Fruit fly (Drosophila melanogaster): Measurements from ENCODE around the gene in.

The in gene

dm6 chr3L:20385006-20385405 lies 18.0 kb downstream of the in start:
- TF ChIP-seq Ets98B (GFP tag; IDR thresholded peaks at IDR 0.05) = no peak
- TF ChIP-seq CG12605 (GFP tag; IDR thresholded peaks at IDR 0.05) = no peak
- no peak for TF ChIP-seq EcR (GFP tag; optimal IDR thresholded peaks at IDR 0.05)
- TF ChIP-seq Pif1B (GFP tag; optimal IDR thresholded peaks at IDR 0.05) = no peak
- TF ChIP-seq gl (tag; optimal IDR thresholded peaks at IDR 0.05) = no peak
- no peak for TF ChIP-seq Snoo (tag; optimal IDR thresholded peaks at IDR 0.05)
- no peak for TF ChIP-seq CG15710 (tag; optimal IDR thresholded peaks at IDR 0.05)
- no peak for TF ChIP-seq CG32121 (GFP tag; IDR thresholded peaks at IDR 0.05)
- no peak for TF ChIP-seq CG34367 (tag; optimal IDR thresholded peaks at IDR 0.05)
- TF ChIP-seq fd96Ca (GFP tag; IDR thresholded peaks at IDR 0.05) = no peak
- TF ChIP-seq CG4496 (GFP tag; IDR thresholded peaks at IDR 0.05) = no peak
- no peak for TF ChIP-seq CG14655 (GFP tag; optimal IDR thresholded peaks at IDR 0.05)
- TF ChIP-seq CG8301 (tag; optimal IDR thresholded peaks at IDR 0.05) = no peak
- no peak for TF ChIP-seq CG9948 (tag; optimal IDR thresholded peaks at IDR 0.05)
- TF ChIP-seq CG17806 (tag; optimal IDR thresholded peaks at IDR 0.05) = no peak
- TF ChIP-seq CG10348 (GFP tag; IDR thresholded peaks at IDR 0.05) = no peak
- no peak for TF ChIP-seq rn (GFP tag; IDR thresholded peaks at IDR 0.05)
- TF ChIP-seq Pif1A (GFP tag; optimal IDR thresholded peaks at IDR 0.05) = no peak
- TF ChIP-seq CG8159 (tag; optimal IDR thresholded peaks at IDR 0.05) = no peak

- TF ChIP-seq EcR (GFP tag; optimal IDR thresholded peaks at IDR 0.05) (peak; percentile 15), CG9948 (tag; optimal IDR thresholded peaks at IDR 0.05) (no peak), CG14655 (GFP tag; optimal IDR thresholded peaks at IDR 0.05) (no peak)
Measured at dm6 chr3L:20385408-20385807, 18.4 kb downstream of the in start.

DNA sequence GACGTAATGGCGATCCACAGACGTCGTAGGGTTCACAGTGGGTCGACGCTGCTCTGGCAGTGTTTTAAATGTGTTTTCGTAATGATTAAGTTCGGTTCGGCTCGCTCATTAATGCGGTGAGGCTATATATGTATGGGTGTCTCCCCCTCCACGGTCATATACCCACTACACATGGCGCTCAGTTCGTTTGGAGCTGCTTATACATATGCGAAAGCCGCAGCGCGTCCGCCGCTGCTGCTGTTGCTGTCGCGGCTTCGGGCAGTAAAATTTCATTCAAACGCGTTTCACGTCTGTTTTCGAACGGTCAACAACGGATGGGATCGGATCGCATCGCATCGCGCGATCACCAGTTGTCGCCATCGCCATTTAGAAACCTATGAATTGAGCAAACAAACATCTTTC lies 19.0 kb downstream of the in start:
- TF ChIP-seq CG13204 (GFP tag; optimal IDR thresholded peaks at IDR 0.05) = peak; percentile 87
- TF ChIP-seq EcR (GFP tag; optimal IDR thresholded peaks at IDR 0.05) = peak; percentile 57
- TF ChIP-seq CG10348 (GFP tag; IDR thresholded peaks at IDR 0.05) = no peak
- no peak for TF ChIP-seq Pif1B (GFP tag; optimal IDR thresholded peaks at IDR 0.05)

DNA sequence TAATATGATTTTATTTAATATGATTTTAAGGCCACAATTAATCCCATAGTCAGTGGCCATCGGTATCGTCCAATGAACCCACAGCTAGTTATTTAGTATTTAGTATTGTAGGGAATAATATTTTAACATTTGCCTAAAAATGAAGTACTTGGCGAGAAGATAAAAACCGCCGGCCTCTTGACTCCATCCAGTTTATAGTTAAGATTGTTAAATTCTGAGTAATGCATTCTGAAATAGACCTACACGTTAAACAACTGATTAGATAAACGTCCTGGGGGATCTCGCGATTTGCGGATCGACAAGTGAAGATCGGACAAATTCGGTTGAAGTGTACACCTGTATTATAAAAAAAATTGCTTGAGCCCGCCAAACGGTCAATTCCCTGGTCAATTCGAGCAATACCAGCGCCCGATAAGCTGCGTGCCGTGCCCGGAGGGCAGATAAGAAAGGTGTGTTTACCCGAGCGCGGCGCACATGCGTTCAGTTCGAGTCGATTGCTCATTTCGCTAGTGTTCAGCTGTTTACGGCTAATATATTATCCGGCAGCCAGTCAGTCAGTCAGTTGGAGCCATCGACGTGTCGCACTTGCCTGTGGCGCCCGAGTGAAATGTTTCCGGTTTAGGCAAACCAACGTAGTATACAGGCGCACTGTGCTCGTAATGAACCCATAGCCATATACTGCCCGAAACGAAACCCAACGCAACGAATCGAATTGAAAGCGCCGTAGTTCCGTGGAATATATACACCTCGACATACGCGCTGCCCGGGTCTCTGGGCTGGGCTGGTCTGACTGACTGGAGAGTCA lies 20.2 kb downstream of the in start:
- TF ChIP-seq CG32121 (GFP tag; IDR thresholded peaks at IDR 0.05) (peak; percentile 36; the same call in 1 of the 2 replicates), CG8301 (tag; optimal IDR thresholded peaks at IDR 0.05) (no peak), EcR (GFP tag; optimal IDR thresholded peaks at IDR 0.05) (peak; percentile 18)

- TF ChIP-seq CG15710 (tag; optimal IDR thresholded peaks at IDR 0.05) (no peak), CG9948 (tag; optimal IDR thresholded peaks at IDR 0.05) (no peak), CG34367 (tag; optimal IDR thresholded peaks at IDR 0.05) (no peak), Pif1A (GFP tag; optimal IDR thresholded peaks at IDR 0.05) (no peak), CG10348 (GFP tag; IDR thresholded peaks at IDR 0.05) (no peak), CG8301 (tag; optimal IDR thresholded peaks at IDR 0.05) (no peak), CG4496 (GFP tag; IDR thresholded peaks at IDR 0.05) (no peak), CG13204 (GFP tag; optimal IDR thresholded peaks at IDR 0.05) (peak; percentile 26), CG17806 (tag; optimal IDR thresholded peaks at IDR 0.05) (no peak), CG12605 (GFP tag; IDR thresholded peaks at IDR 0.05) (no peak), Snoo (tag; optimal IDR thresholded peaks at IDR 0.05) (no peak), gl (tag; optimal IDR thresholded peaks at IDR 0.05) (peak; percentile 45), EcR (GFP tag; optimal IDR thresholded peaks at IDR 0.05) (no peak), Ets98B (GFP tag; IDR thresholded peaks at IDR 0.05) (no peak)
Measured at dm6 chr3L:20387843-20388163, 20.8 kb downstream of the in start.

DNA sequence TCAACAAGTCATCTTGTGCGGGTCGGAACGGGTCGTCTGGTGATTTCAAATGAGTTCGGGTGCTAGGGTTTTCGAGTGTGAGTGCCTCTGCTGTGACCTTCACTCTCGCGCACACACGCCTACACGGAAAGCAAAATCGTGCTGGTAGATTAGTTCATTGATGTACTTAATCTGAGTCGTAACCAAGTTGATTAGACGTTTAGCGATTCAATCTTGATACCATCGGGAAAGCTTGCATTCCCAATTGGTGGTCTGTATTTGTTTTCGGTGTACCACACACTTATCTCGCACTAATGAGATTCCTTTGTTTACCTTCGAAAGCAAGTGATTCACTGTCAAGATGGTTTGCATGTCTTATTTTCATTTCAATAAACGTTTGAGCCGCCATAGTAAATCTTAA lies 22.0 kb downstream of the in start:
- TF ChIP-seq gl (tag; optimal IDR thresholded peaks at IDR 0.05) = no peak
- TF ChIP-seq CG8301 (tag; optimal IDR thresholded peaks at IDR 0.05) = no peak
- TF ChIP-seq CG4496 (GFP tag; IDR thresholded peaks at IDR 0.05) = no peak
- no peak for TF ChIP-seq CG9948 (tag; optimal IDR thresholded peaks at IDR 0.05)
- TF ChIP-seq D1 (tag; optimal IDR thresholded peaks at IDR 0.05) = no peak
- TF ChIP-seq fd96Ca (GFP tag; IDR thresholded peaks at IDR 0.05) = no peak
- no peak for TF ChIP-seq CG8159 (tag; optimal IDR thresholded peaks at IDR 0.05)
- TF ChIP-seq CG15710 (tag; optimal IDR thresholded peaks at IDR 0.05) = no peak
- TF ChIP-seq CG32121 (GFP tag; IDR thresholded peaks at IDR 0.05) = no peak
- no peak for TF ChIP-seq CG14655 (GFP tag; optimal IDR thresholded peaks at IDR 0.05)
- no peak for TF ChIP-seq CG10348 (GFP tag; IDR thresholded peaks at IDR 0.05)
- no peak for TF ChIP-seq CG12605 (GFP tag; IDR thresholded peaks at IDR 0.05)
- TF ChIP-seq Snoo (tag; optimal IDR thresholded peaks at IDR 0.05) = no peak
- TF ChIP-seq Ets98B (GFP tag; IDR thresholded peaks at IDR 0.05) = no peak
- no peak for TF ChIP-seq Pif1A (GFP tag; optimal IDR thresholded peaks at IDR 0.05)
- TF ChIP-seq CG34367 (tag; optimal IDR thresholded peaks at IDR 0.05) = no peak

DNA sequence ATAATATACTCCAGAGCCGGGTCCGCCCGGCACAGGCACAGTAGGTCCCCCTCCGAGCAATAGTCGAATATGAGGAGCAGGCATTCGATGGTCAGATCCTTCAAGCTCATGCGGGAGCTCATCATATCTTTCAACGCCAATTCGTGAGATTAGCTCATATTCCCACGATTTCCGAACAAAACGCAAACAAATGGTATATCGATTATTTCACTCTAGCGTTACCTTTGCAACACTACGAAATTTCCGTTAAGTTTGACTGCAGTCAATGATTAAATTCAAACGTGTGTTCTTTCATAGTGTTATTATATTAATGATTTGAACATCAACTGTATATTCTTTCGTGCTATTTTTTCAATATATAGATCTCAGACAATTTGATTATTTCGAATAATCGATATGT lies 26.4 kb downstream of the in start, which contains the start of gene CG33969:
Gene CG33969 (minus strand): TSS at position 197 of the 400 bp plus-strand sequence.
- TF ChIP-seq CG32121 (GFP tag; IDR thresholded peaks at IDR 0.05) = no peak
- TF ChIP-seq CG34367 (tag; optimal IDR thresholded peaks at IDR 0.05) = no peak
- no peak for TF ChIP-seq Ets98B (GFP tag; IDR thresholded peaks at IDR 0.05)
- TF ChIP-seq EcR (GFP tag; optimal IDR thresholded peaks at IDR 0.05) = no peak
- no peak for TF ChIP-seq CG8159 (tag; optimal IDR thresholded peaks at IDR 0.05)
- no peak for TF ChIP-seq CG15710 (tag; optimal IDR thresholded peaks at IDR 0.05)
- no peak for TF ChIP-seq CG4496 (GFP tag; IDR thresholded peaks at IDR 0.05)
- no peak for TF ChIP-seq rn (GFP tag; IDR thresholded peaks at IDR 0.05)
- no peak for TF ChIP-seq CG10348 (GFP tag; IDR thresholded peaks at IDR 0.05)
- TF ChIP-seq CG8301 (tag; optimal IDR thresholded peaks at IDR 0.05) = no peak
- TF ChIP-seq CG14655 (GFP tag; optimal IDR thresholded peaks at IDR 0.05) = no peak
